Worm (Caenorhabditis elegans): ENCODE measurements around the gene C04G6.13.
"Not testable (repeated sequence)": the region's sequence is repeated elsewhere in the genome, so short reads cannot be mapped to it uniquely, and the experiment has no call there.

Gene C04G6.13

ce11 chrII:5105020-5105419 lies 11.0 kb downstream of the C04G6.13 start (continued):
- no peak for TF ChIP-seq skn-1 (tag; optimal IDR thresholded peaks at IDR 0.05)
- peak; percentile 79 for TF ChIP-seq fos-1 (tag; optimal IDR thresholded peaks at IDR 0.05)
- peak; percentile 79 for TF ChIP-seq unc-55 (GFP tag; optimal IDR thresholded peaks at IDR 0.05)
- no peak for TF ChIP-seq ama-1 (optimal IDR thresholded peaks at IDR 0.05)
- no peak for TF ChIP-seq nhr-10 (tag; optimal IDR thresholded peaks at IDR 0.05)
- TF ChIP-seq peb-1 (tag; optimal IDR thresholded peaks at IDR 0.05): no peak
- no peak for TF ChIP-seq alr-1 (tag; optimal IDR thresholded peaks at IDR 0.05)

ce11 chrII:5109693-5110092 lies 15.6 kb downstream of the C04G6.13 start, which contains the start of gene F09C12.2:
TSS of gene F09C12.2 (plus strand) at chrII:5110012.
- TF ChIP-seq nhr-129 (tag; optimal IDR thresholded peaks at IDR 0.05) (no peak), gmeb-1 (tag; optimal IDR thresholded peaks at IDR 0.05) (no peak), mbf-1 (tag; optimal IDR thresholded peaks at IDR 0.05) (no peak), lin-39 (tag; optimal IDR thresholded peaks at IDR 0.05) (no peak), nhr-11 (tag; optimal IDR thresholded peaks at IDR 0.05) (no peak), fos-1 (tag; optimal IDR thresholded peaks at IDR 0.05) (peak; percentile 14)

- TF ChIP-seq snpc-4 (tag; optimal IDR thresholded peaks at IDR 0.05): no peak
- no peak for TF ChIP-seq blmp-1 (tag; optimal IDR thresholded peaks at IDR 0.05; ENCODE audit: insufficient read depth)
- TF ChIP-seq ZK546.5 (tag; optimal IDR thresholded peaks at IDR 0.05): no peak
- TF ChIP-seq nhr-237 (tag; optimal IDR thresholded peaks at IDR 0.05): no peak
- TF ChIP-seq alr-1 (tag; optimal IDR thresholded peaks at IDR 0.05): no peak
- TF ChIP-seq nhr-25 (tag; optimal IDR thresholded peaks at IDR 0.05): no peak
- TF ChIP-seq fos-1 (tag; optimal IDR thresholded peaks at IDR 0.05): no peak
- TF ChIP-seq lin-11 (tag; optimal IDR thresholded peaks at IDR 0.05): no peak
- no peak for TF ChIP-seq C34F6.9 (tag; optimal IDR thresholded peaks at IDR 0.05)
- TF ChIP-seq mdl-1 (tag; optimal IDR thresholded peaks at IDR 0.05): no peak
- TF ChIP-seq sem-4 (tag; optimal IDR thresholded peaks at IDR 0.05): no peak
- TF ChIP-seq Y55F3AM.14 (GFP tag; optimal IDR thresholded peaks at IDR 0.05): no peak
- no peak for TF ChIP-seq mab-5 (tag; optimal IDR thresholded peaks at IDR 0.05)
- no peak for TF ChIP-seq nhr-12 (tag; optimal IDR thresholded peaks at IDR 0.05)
- TF ChIP-seq lsy-2 (tag; optimal IDR thresholded peaks at IDR 0.05): no peak
- TF ChIP-seq ceh-82 (tag; optimal IDR thresholded peaks at IDR 0.05): no peak
- no peak for TF ChIP-seq ztf-4 (tag; optimal IDR thresholded peaks at IDR 0.05)
- TF ChIP-seq unc-55 (GFP tag; optimal IDR thresholded peaks at IDR 0.05): no peak
- TF ChIP-seq crh-2 (tag; optimal IDR thresholded peaks at IDR 0.05): no peak
- TF ChIP-seq elt-3 (tag; optimal IDR thresholded peaks at IDR 0.05): no peak
Measured at ce11 chrII:5112082-5112481, 18.0 kb downstream of the C04G6.13 start, which contains the start of gene F09C12.8. TSS of gene F09C12.8 (plus strand) at chrII:5112382.

ce11 chrII:5115235-5115634 lies 21.2 kb downstream of the C04G6.13 start, which contains the start of gene msp-74:
TSS of gene msp-74 (minus strand) at chrII:5115335.
- not testable (repeated sequence) for TF ChIP-seq sma-9 (GFP tag; optimal IDR thresholded peaks at IDR 0.05); sma-9 (tag; optimal IDR thresholded peaks at IDR 0.05); nhr-21 (tag; optimal IDR thresholded peaks at IDR 0.05); nhr-129 (tag; optimal IDR thresholded peaks at IDR 0.05)

ce11 chrII:5115733-5116132 lies 21.7 kb downstream of the C04G6.13 start, which contains the start of gene srsy-1:
TSS of gene srsy-1 (plus strand) at chrII:5116033.
- TF ChIP-seq skn-1 (tag; optimal IDR thresholded peaks at IDR 0.05): no peak

ce11 chrII:5120612-5121011 lies 26.6 kb downstream of the C04G6.13 start:
- TF ChIP-seq R02D3.7 (tag; optimal IDR thresholded peaks at IDR 0.05) (no peak), unc-62 (GFP tag; optimal IDR thresholded peaks at IDR 0.05) (peak; percentile 7)
